Worm (Caenorhabditis elegans) whole organism, late embryonic: ENCODE results near the gene nhr-185.

Experiments
- ceh-2 ChIP-seq: sonication (generic microtip); optimal IDR thresholded peaks from 2 replicates; lab custom pipeline; 2016; ENCODE audit warnings: missing genotype, missing genetic modification characterization, missing compliant biosample characterization
- tbx-2 ChIP-seq: sonication (generic microtip); optimal IDR thresholded peaks from 2 replicates; lab custom pipeline; 2016; ENCODE audit warnings: missing genetic modification characterization, missing compliant biosample characterization

DNA sequence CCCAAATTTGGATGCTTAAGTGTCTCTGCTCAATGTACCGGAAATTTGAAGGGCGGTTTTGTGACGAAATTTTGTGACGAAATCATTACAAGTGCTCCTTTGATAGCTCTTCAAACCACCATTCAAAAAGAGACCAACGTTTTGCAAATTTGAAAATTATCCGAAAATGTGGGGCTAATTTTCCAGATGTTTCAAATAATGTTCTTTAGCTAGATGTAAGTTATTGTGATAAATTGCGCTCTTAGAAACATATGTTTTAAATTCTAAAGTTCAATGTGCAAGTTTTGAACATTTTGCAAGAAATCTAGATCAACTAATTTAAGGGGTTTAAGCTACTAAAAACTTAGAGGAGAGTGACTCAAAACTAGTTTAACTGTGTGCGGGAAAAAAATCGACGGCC, 26.3 kb downstream of the nhr-185 start:
- TF ChIP-seq tbx-2 (tag; lab: Kevin White, UChicago), result no peak
- TF ChIP-seq ceh-2 (tag; lab: Kevin White, UChicago), result no peak
